Fruit fly (Drosophila melanogaster) whole organism, embryonic: ENCODE results near the gene HHEX.

Source experiments
- CG11398 ChIP-seq: fragments of 200-800 bp; sonication (Bioruptor generic); optimal IDR thresholded peaks from 2 replicates; lab custom pipeline; 2016; ENCODE audit warnings: missing biosample characterization, missing genetic modification characterization
- CG11560 ChIP-seq: fragments of 200-800 bp; sonication (Bioruptor generic); IDR thresholded peaks from 3 replicates; pipeline ENCODE4 v1.3.6; 2022; ENCODE audit warnings: missing biosample characterization, missing genetic modification characterization
- CG12071 ChIP-seq: fragments of 200-800 bp; sonication (Bioruptor generic); optimal IDR thresholded peaks from 3 replicates; lab custom pipeline; 2018; ENCODE audit warnings: missing biosample characterization, mild to moderate bottlenecking, missing genetic modification characterization
- CG12155 ChIP-seq: fragments of 200-800 bp; sonication (Bioruptor generic); optimal IDR thresholded peaks from 3 replicates; lab custom pipeline; 2016; ENCODE audit warnings: missing biosample characterization, missing genetic modification characterization
- CG12236 ChIP-seq: fragments of 200-800 bp; sonication (Bioruptor generic); optimal IDR thresholded peaks from 2 replicates; lab custom pipeline; 2016; ENCODE audit warnings: missing biosample characterization, missing genetic modification characterization
- CG1233 ChIP-seq: fragments of 200-800 bp; sonication (Bioruptor generic); optimal IDR thresholded peaks from 4 replicates; lab custom pipeline; 2018; ENCODE audit warnings: missing biosample characterization, mild to moderate bottlenecking, missing genetic modification characterization
- CG12659 ChIP-seq: fragments of 200-800 bp; sonication (Bioruptor generic); optimal IDR thresholded peaks from 3 replicates; lab custom pipeline; 2017; ENCODE audit warnings: mild to moderate bottlenecking, missing biosample characterization, missing genetic modification reagents, missing genetic modification characterization
- CG13296 ChIP-seq: fragments of 200-800 bp; sonication (Bioruptor generic); optimal IDR thresholded peaks from 3 replicates; lab custom pipeline; 2018; ENCODE audit warnings: missing biosample characterization, mild to moderate bottlenecking, missing genetic modification characterization
- CG13624 ChIP-seq: fragments of 200-800 bp; sonication (Bioruptor generic); optimal IDR thresholded peaks from 2 replicates; lab custom pipeline; 2016; ENCODE audit warnings: missing biosample characterization, missing genetic modification characterization
- CG14965 ChIP-seq: fragments of 200-800 bp; sonication (Bioruptor generic); optimal IDR thresholded peaks from 2 replicates; lab custom pipeline; 2016; ENCODE audit warnings: missing biosample characterization, missing genetic modification characterization, borderline replicate concordance
- CG15601 ChIP-seq: fragments of 200-800 bp; sonication (Bioruptor generic); optimal IDR thresholded peaks from 3 replicates; lab custom pipeline; 2019; ENCODE audit warnings: missing biosample characterization, mild to moderate bottlenecking, missing genetic modification characterization, moderate library complexity
- CG16813 ChIP-seq: fragments of 200-800 bp; sonication (Bioruptor generic); IDR thresholded peaks from 3 replicates; pipeline ENCODE4 v1.3.6; 2022; ENCODE audit warnings: missing biosample characterization, missing genetic modification characterization; ENCODE audit not compliant: partially characterized antibody
- CG18599 ChIP-seq: fragments of 200-800 bp; sonication (Bioruptor generic); optimal IDR thresholded peaks from 3 replicates; lab custom pipeline; 2017; ENCODE audit warnings: missing biosample characterization, missing genetic modification characterization, mild to moderate bottlenecking, moderate library complexity, missing genetic modification reagents
- CG2116 ChIP-seq: fragments of 200-800 bp; sonication (Bioruptor generic); optimal IDR thresholded peaks from 3 replicates; lab custom pipeline; 2018; ENCODE audit warnings: missing biosample characterization, mild to moderate bottlenecking, missing genetic modification characterization
- CG2120 ChIP-seq: fragments of 200-800 bp; sonication (Bioruptor generic); optimal IDR thresholded peaks from 3 replicates; lab custom pipeline; 2016; ENCODE audit warnings: missing biosample characterization, missing genetic modification characterization
- CG2875 ChIP-seq: fragments of 200-800 bp; sonication (Bioruptor generic); optimal IDR thresholded peaks from 2 replicates; lab custom pipeline; 2017; ENCODE audit warnings: missing biosample characterization, mild to moderate bottlenecking, missing genetic modification characterization, missing genetic modification reagents
- CG3163 ChIP-seq: fragments of 200-800 bp; sonication (Bioruptor generic); optimal IDR thresholded peaks from 3 replicates; lab custom pipeline; 2016; ENCODE audit warnings: missing biosample characterization, missing genetic modification characterization
- CG6854 ChIP-seq: fragments of 200-800 bp; sonication (Bioruptor generic); optimal IDR thresholded peaks from 3 replicates; lab custom pipeline; 2017; ENCODE audit warnings: missing biosample characterization, mild to moderate bottlenecking, missing genetic modification characterization
- CG7556 ChIP-seq: fragments of 200-800 bp; sonication (Bioruptor generic); optimal IDR thresholded peaks from 2 replicates; lab custom pipeline; 2017; ENCODE audit warnings: missing biosample characterization, mild to moderate bottlenecking, missing genetic modification characterization
- CG7987 ChIP-seq: fragments of 200-800 bp; sonication (Bioruptor generic); optimal IDR thresholded peaks from 2 replicates; lab custom pipeline; 2018; ENCODE audit warnings: missing biosample characterization, mild to moderate bottlenecking, missing genetic modification characterization, moderate library complexity
- CG9727 ChIP-seq: fragments of 200-800 bp; sonication (Bioruptor generic); optimal IDR thresholded peaks from 3 replicates; lab custom pipeline; 2017; ENCODE audit warnings: missing biosample characterization, mild to moderate bottlenecking, missing genetic modification characterization
- Dfd ChIP-seq, 2 experiments: fragments of >200 bp; optimal IDR thresholded peaks; 2 replicates each; lab custom pipeline; 2017; ENCODE audit warnings: missing biosample characterization in 2 of 2, missing genetic modification characterization in 2 of 2
- ERR ChIP-seq: fragments of 200-800 bp; sonication (Bioruptor generic); optimal IDR thresholded peaks from 2 replicates; lab custom pipeline; 2016; ENCODE audit warnings: missing biosample characterization, missing genetic modification characterization
- Fer1 ChIP-seq: fragments of 200-800 bp; sonication (Bioruptor generic); optimal IDR thresholded peaks from 2 replicates; lab custom pipeline; 2017; ENCODE audit warnings: missing biosample characterization, mild to moderate bottlenecking, missing genetic modification characterization
- Hr3 ChIP-seq: fragments of 200-800 bp; sonication (Bioruptor generic); optimal IDR thresholded peaks from 3 replicates; lab custom pipeline; 2016; ENCODE audit warnings: missing biosample characterization, missing genetic modification characterization
- Hr78 ChIP-seq, 2 experiments: fragments of 200-800 bp in 1 of 2; fragments of >200 bp in 1 of 2; sonication (Bioruptor generic) in 1 of 2; optimal IDR thresholded peaks; 2 replicates each; lab custom pipeline; 2017 to 2019; ENCODE audit warnings: missing biosample characterization in 2 of 2, missing genetic modification characterization in 2 of 2, mild to moderate bottlenecking in 1 of 2, moderate library complexity in 1 of 2
- Lim3 ChIP-seq: fragments of 200-800 bp; sonication (Bioruptor generic); IDR thresholded peaks from 2 replicates; pipeline ENCODE4 v1.3.6; 2022; ENCODE audit warnings: missing biosample characterization, missing genetic modification characterization
- NC2α ChIP-seq: fragments of 200-800 bp; sonication (Bioruptor generic); optimal IDR thresholded peaks from 2 replicates; lab custom pipeline; 2016; ENCODE audit warnings: missing biosample characterization, missing genetic modification characterization
- PHDP ChIP-seq: fragments of 200-800 bp; sonication (Bioruptor generic); optimal IDR thresholded peaks from 3 replicates; lab custom pipeline; 2018; ENCODE audit warnings: missing biosample characterization, mild to moderate bottlenecking, missing genetic modification characterization, moderate library complexity
- Pdp1 ChIP-seq, 2 experiments: fragments of 200-800 bp; sonication (Bioruptor generic); optimal IDR thresholded peaks; 3 replicates each; lab custom pipeline; 2016; ENCODE audit warnings: missing biosample characterization in 2 of 2, missing genetic modification characterization in 2 of 2, mild to moderate bottlenecking in 1 of 2, moderate library complexity in 1 of 2
- ase ChIP-seq: fragments of 200-800 bp; sonication (Bioruptor generic); IDR thresholded peaks from 3 replicates; pipeline ENCODE4 v1.3.6; 2022; ENCODE audit warnings: missing biosample characterization, missing genetic modification characterization
- chn ChIP-seq: fragments of 200-800 bp; sonication (Bioruptor generic); optimal IDR thresholded peaks from 2 replicates; lab custom pipeline; 2016; ENCODE audit warnings: missing biosample characterization, missing genetic modification characterization
- crp ChIP-seq, 2 experiments: fragments of 200-800 bp; sonication (Bioruptor generic); optimal IDR thresholded peaks; 2 replicates in 1 of 2; 3 replicates in 1 of 2; lab custom pipeline; 2017; ENCODE audit warnings: missing biosample characterization in 2 of 2, missing genetic modification characterization in 2 of 2, mild to moderate bottlenecking in 1 of 2, moderate library complexity in 1 of 2
- dati ChIP-seq: fragments of 200-800 bp; sonication (Bioruptor generic); IDR thresholded peaks from 2 replicates; pipeline ENCODE4 v1.3.6; 2022; ENCODE audit warnings: missing biosample characterization, missing genetic modification characterization
- dimm ChIP-seq: fragments of 200-800 bp; sonication (Bioruptor generic); IDR thresholded peaks from 2 replicates; pipeline ENCODE4 v1.3.6; 2022; ENCODE audit warnings: missing biosample characterization, missing genetic modification characterization
- lab ChIP-seq: fragments of 200-800 bp; sonication (Bioruptor generic); optimal IDR thresholded peaks from 3 replicates; lab custom pipeline; 2017; ENCODE audit warnings: missing biosample characterization, missing genetic modification characterization, mild to moderate bottlenecking, moderate library complexity, missing genetic modification reagents
- lmd ChIP-seq: fragments of 200-800 bp; sonication (Bioruptor generic); IDR thresholded peaks from 2 replicates; pipeline ENCODE4 v1.3.6; 2022; ENCODE audit warnings: missing biosample characterization, missing genetic modification characterization
- oc ChIP-seq: fragments of 200-800 bp; sonication (Bioruptor generic); optimal IDR thresholded peaks from 2 replicates; lab custom pipeline; 2018; ENCODE audit warnings: missing biosample characterization, mild to moderate bottlenecking, missing genetic modification characterization, moderate library complexity
- odd ChIP-seq: fragments of 200-800 bp; sonication (Bioruptor generic); optimal IDR thresholded peaks from 2 replicates; lab custom pipeline; 2017; ENCODE audit warnings: missing biosample characterization, mild to moderate bottlenecking, missing genetic modification characterization
- pan ChIP-seq, 4 experiments: fragments of >200 bp in 3 of 4; fragments of 200-800 bp in 1 of 4; sonication (Bioruptor generic) in 1 of 4; optimal IDR thresholded peaks in 3 of 4; IDR thresholded peaks in 1 of 4; 2 replicates each; pipeline versions ENCODE4 v1.3.6 to Lab custom; 2017 to 2022; ENCODE audit warnings: missing biosample characterization in 2 of 4, missing genetic modification characterization in 2 of 4, mixed read lengths in 1 of 4
- prd ChIP-seq, 3 experiments: fragments of >200 bp in 2 of 3; fragments of 200-800 bp in 1 of 3; sonication (Bioruptor generic) in 1 of 3; optimal IDR thresholded peaks in 2 of 3; IDR thresholded peaks in 1 of 3; 2 replicates in 2 of 3; 3 replicates in 1 of 3; pipeline versions ENCODE4 v1.3.6 to Lab custom; 2017 to 2022; ENCODE audit warnings: missing biosample characterization in 1 of 3, missing genetic modification characterization in 1 of 3
- row ChIP-seq: fragments of 200-800 bp; sonication (Bioruptor generic); IDR thresholded peaks from 3 replicates; pipeline ENCODE4 v1.3.6; 2022; ENCODE audit warnings: missing biosample characterization, missing genetic modification characterization
- sima ChIP-seq: fragments of 200-800 bp; sonication (Bioruptor generic); optimal IDR thresholded peaks from 2 replicates; lab custom pipeline; 2016; ENCODE audit warnings: missing biosample characterization, missing genetic modification characterization
- tgo ChIP-seq: fragments of 200-800 bp; sonication (Bioruptor generic); IDR thresholded peaks from 3 replicates; pipeline ENCODE4 v1.3.6; 2022; ENCODE audit warnings: missing biosample characterization, missing genetic modification characterization
- toy ChIP-seq: fragments of 200-800 bp; sonication (Bioruptor generic); IDR thresholded peaks from 2 replicates; pipeline ENCODE4 v1.3.6; 2022; ENCODE audit warnings: missing biosample characterization, missing genetic modification characterization
- usp ChIP-seq: fragments of >200 bp; optimal IDR thresholded peaks from 2 replicates; lab custom pipeline; 2017; ENCODE audit warnings: missing biosample characterization, missing genetic modification characterization
- vfl ChIP-seq: fragments of 200-800 bp; sonication (Bioruptor generic); optimal IDR thresholded peaks from 2 replicates; lab custom pipeline; 2016; ENCODE audit warnings: missing biosample characterization, missing genetic modification characterization
- zfh1 ChIP-seq: fragments of 200-800 bp; sonication (Bioruptor generic); IDR thresholded peaks from 3 replicates; pipeline ENCODE4 v1.3.6; 2022; ENCODE audit warnings: missing biosample characterization, missing genetic modification characterization

Gene HHEX

dm6 chr3R:21127352-21127985 is 46.7 kb upstream of the HHEX start, which contains the start of the genes slmb and CG5793 (continued):
- TF ChIP-seq usp (GFP tag; lab: Kevin White, UChicago) = no peak
- TF ChIP-seq tgo = no peak; the same call in 2 of the 3 replicates
- peak; percentile 15 for TF ChIP-seq CG3163 (GFP tag; lab: Kevin White, UChicago)
- TF ChIP-seq vfl (GFP tag; lab: Kevin White, UChicago) = no peak
- TF ChIP-seq lmd (GFP tag; lab: Robert Waterston, UW) = peak; percentile 8; the same call in 1 of the 2 replicates
- no peak for TF ChIP-seq CG6854 (GFP tag; lab: Kevin White, UChicago)
- no peak for TF ChIP-seq Hr78 (GFP tag; optimal IDR thresholded peaks at IDR 0.05; lab: Kevin White, UChicago)
- TF ChIP-seq Lim3 (GFP tag; lab: Robert Waterston, UW) = no peak
- no peak for TF ChIP-seq prd (optimal IDR thresholded peaks at IDR 0.05; lab: Kevin White, UChicago)
- peak; percentile 52; the same call in 1 of the 3 replicates for TF ChIP-seq prd (GFP tag; IDR thresholded peaks at IDR 0.05; lab: Robert Waterston, UW)
- TF ChIP-seq CG2116 (GFP tag; lab: Kevin White, UChicago) = peak; percentile 87
- no peak for TF ChIP-seq oc (tag; lab: Kevin White, UChicago)
- peak; percentile 59 for TF ChIP-seq row
- peak; percentile 44 to 92 for TF ChIP-seq crp (GFP tag; optimal IDR thresholded peaks at IDR 0.05; lab: Kevin White, UChicago)
- no peak for TF ChIP-seq lab
- TF ChIP-seq ERR (GFP tag; lab: Kevin White, UChicago) = peak; percentile 91
- peak; percentile 81 for TF ChIP-seq CG12659
- TF ChIP-seq pan (optimal IDR thresholded peaks at IDR 0.05; lab: Kevin White, UChicago) = no peak
- TF ChIP-seq pan (GFP tag; optimal IDR thresholded peaks at IDR 0.05 in 1 of 2, IDR thresholded peaks at IDR 0.05 in 1 of 2) = peak in 1 of 2 experiments; percentile 30
- TF ChIP-seq CG13624 (GFP tag; lab: Kevin White, UChicago) = peak; percentile 77
- no peak for TF ChIP-seq Dfd (GFP tag; optimal IDR thresholded peaks at IDR 0.05; lab: Kevin White, UChicago)
- TF ChIP-seq Hr3 (GFP tag; lab: Kevin White, UChicago) = peak; percentile 18
- no peak for TF ChIP-seq CG13296
- TF ChIP-seq CG7987 (GFP tag; lab: Kevin White, UChicago) = no peak
- TF ChIP-seq NC2α (GFP tag; lab: Kevin White, UChicago) = no peak
- peak; percentile 63 for TF ChIP-seq CG16813 (GFP tag; lab: Robert Waterston, UW)
- TF ChIP-seq CG12155 (GFP tag; lab: Kevin White, UChicago) = peak; percentile 59
- peak; percentile 31 for TF ChIP-seq PHDP (tag; lab: Kevin White, UChicago)
- TF ChIP-seq dati (GFP tag; lab: Robert Waterston, UW) = no peak
- no peak for TF ChIP-seq CG15601 (tag; lab: Kevin White, UChicago)
- no peak for TF ChIP-seq CG11398 (GFP tag; lab: Kevin White, UChicago)
- peak; percentile 49 for TF ChIP-seq CG9727 (GFP tag; lab: Kevin White, UChicago)
- TF ChIP-seq CG12071 = no peak
- no peak for TF ChIP-seq dimm (GFP tag; lab: Robert Waterston, UW)
- peak; percentile 44 for TF ChIP-seq chn (GFP tag; lab: Kevin White, UChicago)
- TF ChIP-seq Fer1 = no peak
- no peak for TF ChIP-seq CG7556 (GFP tag; lab: Kevin White, UChicago)
- TF ChIP-seq odd (GFP tag; lab: Kevin White, UChicago) = no peak
- peak; percentile 36 for TF ChIP-seq CG1233 (GFP tag; lab: Kevin White, UChicago)
- TF ChIP-seq Pdp1 (GFP tag; optimal IDR thresholded peaks at IDR 0.05; lab: Kevin White, UChicago) = peak; percentile 39 to 99
- no peak for TF ChIP-seq toy
- no peak for TF ChIP-seq CG18599 (GFP tag; lab: Kevin White, UChicago)
- no peak for TF ChIP-seq CG11560
- TF ChIP-seq ase (GFP tag; lab: Robert Waterston, UW) = 0 out of 3 replicates have a peak, but pooled peaks have one; percentile 21
- TF ChIP-seq sima (GFP tag; lab: Kevin White, UChicago) = peak; percentile 16
- TF ChIP-seq CG12236 (GFP tag; lab: Kevin White, UChicago) = no peak
- peak; percentile 79 for TF ChIP-seq CG2120 (GFP tag; lab: Kevin White, UChicago)
- no peak for TF ChIP-seq CG14965 (GFP tag; lab: Kevin White, UChicago)
- no peak for TF ChIP-seq CG2875 (GFP tag; lab: Kevin White, UChicago)
- peak; percentile 64; the same call in 2 of the 3 replicates for TF ChIP-seq zfh1 (GFP tag; lab: Robert Waterston, UW)
